Worm (Caenorhabditis elegans): Measurements from ENCODE around the gene plk-3.

Gene plk-3

DNA sequence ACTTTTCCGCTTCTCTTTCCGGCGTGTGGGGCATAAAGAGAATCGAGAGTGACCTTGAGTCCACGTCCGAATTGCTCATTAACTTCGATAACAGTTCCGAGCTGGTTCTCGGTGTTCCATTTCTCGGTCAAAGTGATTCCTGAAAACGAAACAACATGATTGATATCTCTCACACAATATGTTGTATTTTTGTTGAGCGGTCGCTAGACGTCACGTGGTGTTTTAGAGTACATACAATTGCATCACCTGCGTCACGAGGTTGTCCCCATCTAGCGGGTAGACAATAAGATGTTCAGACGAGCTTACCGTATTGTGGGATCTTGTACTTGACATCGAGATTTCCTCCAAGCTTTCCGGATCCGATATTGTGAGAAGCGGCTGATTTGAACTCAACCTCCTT is 34.3 kb upstream of the plk-3 start:
- TF ChIP-seq ets-4 (tag; optimal IDR thresholded peaks at IDR 0.05) (no peak), hlh-30 (tag; optimal IDR thresholded peaks at IDR 0.05; ENCODE audit: insufficient read depth) (peak; percentile 76)

DNA sequence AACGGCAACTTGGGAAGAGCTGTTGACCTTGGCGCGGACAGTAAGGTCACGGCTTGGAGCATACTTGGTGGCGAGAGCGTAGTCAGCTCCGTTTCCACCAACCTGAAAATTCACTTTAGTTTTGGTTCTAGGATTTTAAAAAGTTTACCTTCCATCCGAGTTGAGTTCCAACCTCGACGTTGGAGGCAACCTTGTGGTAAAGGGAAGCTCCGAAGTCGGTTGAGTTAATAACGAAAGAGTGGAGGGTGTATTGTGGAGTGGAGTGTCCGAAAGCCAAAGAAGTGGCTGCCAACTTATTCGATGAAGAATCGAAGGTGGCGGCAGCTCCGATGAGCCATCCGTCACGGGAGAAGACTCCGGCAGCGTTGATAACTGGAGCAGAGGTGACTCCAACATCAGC is 33.7 kb upstream of the plk-3 start:
- TF ChIP-seq Y22D7AL.16 (tag; optimal IDR thresholded peaks at IDR 0.05) (no peak), nfya-1 (tag; optimal IDR thresholded peaks at IDR 0.05) (no peak), eyg-1 (tag; optimal IDR thresholded peaks at IDR 0.05) (no peak), ceh-30 (tag; optimal IDR thresholded peaks at IDR 0.05) (no peak), K02D7.2 (tag; optimal IDR thresholded peaks at IDR 0.05) (no peak), unc-3 (GFP tag; conservative IDR thresholded peaks at IDR 0.05) (no peak), unc-3 (tag; optimal IDR thresholded peaks at IDR 0.05) (no peak), odd-2 (tag; optimal IDR thresholded peaks at IDR 0.05) (no peak), pat-9 (tag; optimal IDR thresholded peaks at IDR 0.05) (no peak), ceh-22 (tag; optimal IDR thresholded peaks at IDR 0.05) (no peak), unc-55 (GFP tag; optimal IDR thresholded peaks at IDR 0.05) (no peak), gmeb-2 (tag; optimal IDR thresholded peaks at IDR 0.05) (no peak), lim-6 (tag; optimal IDR thresholded peaks at IDR 0.05) (no peak), pax-1 (tag; optimal IDR thresholded peaks at IDR 0.05) (no peak)

ce11 chrIV:7505866-7506488 is 33.0 kb upstream of the plk-3 start:
- peak; percentile 38 for TF ChIP-seq ama-1 (optimal IDR thresholded peaks at IDR 0.05)
- no peak for TF ChIP-seq ceh-18 (tag; optimal IDR thresholded peaks at IDR 0.05)
- TF ChIP-seq ceh-24 (tag; optimal IDR thresholded peaks at IDR 0.05), result no peak

- TF ChIP-seq ama-1 (optimal IDR thresholded peaks at IDR 0.05) (no peak), dve-1 (tag; optimal IDR thresholded peaks at IDR 0.05) (no peak), eyg-1 (tag; optimal IDR thresholded peaks at IDR 0.05) (no peak), ceh-2 (tag; optimal IDR thresholded peaks at IDR 0.05) (no peak), hlh-8 (tag; optimal IDR thresholded peaks at IDR 0.05) (no peak), unc-42 (tag; optimal IDR thresholded peaks at IDR 0.05) (no peak), syd-9 (tag; optimal IDR thresholded peaks at IDR 0.05) (no peak), ceh-31 (tag; optimal IDR thresholded peaks at IDR 0.05) (no peak), dmd-4 (tag; optimal IDR thresholded peaks at IDR 0.05; ENCODE audit: borderline replicate concordance) (no peak), F13H6.1 (tag; optimal IDR thresholded peaks at IDR 0.05) (no peak), ceh-45 (GFP tag; IDR thresholded peaks at IDR 0.05) (no peak), npax-4 (tag; optimal IDR thresholded peaks at IDR 0.05) (no peak)
These were observed 30.3 kb upstream of the plk-3 start, which contains the start of gene glt-6 for ce11 chrIV:7503322-7503721. glt-6 (plus strand) TSS chrIV:7503622.

ce11 chrIV:7501337-7501736 is 28.3 kb upstream of the plk-3 start, which contains the start of gene F55G1.15:
F55G1.15 (minus strand) TSS chrIV:7501437.
- TF ChIP-seq pros-1 (tag; optimal IDR thresholded peaks at IDR 0.05) (no peak), elt-4 (tag; optimal IDR thresholded peaks at IDR 0.05) (no peak), C38D4.7 (GFP tag; optimal IDR thresholded peaks at IDR 0.05) (no peak), ceh-18 (tag; optimal IDR thresholded peaks at IDR 0.05) (no peak), ceh-48 (tag; optimal IDR thresholded peaks at IDR 0.05) (no peak), unc-86 (tag; optimal IDR thresholded peaks at IDR 0.05) (no peak)

ce11 chrIV:7500924-7501323 is 27.9 kb upstream of the plk-3 start:
- TF ChIP-seq pros-1 (tag; optimal IDR thresholded peaks at IDR 0.05) (no peak), ceh-45 (GFP tag; IDR thresholded peaks at IDR 0.05) (no peak), ceh-6 (GFP tag; optimal IDR thresholded peaks at IDR 0.05) (no peak), hlh-6 (tag; optimal IDR thresholded peaks at IDR 0.05) (no peak), unc-55 (GFP tag; optimal IDR thresholded peaks at IDR 0.05) (no peak)

Measured in whole organism, late embryonic.